Worm (Caenorhabditis elegans) whole organism, L1 larva: Measurements from ENCODE around the gene col-149.

Experiments
- aly-2 ChIP-seq: fragments of 150-350 bp; optimal IDR thresholded peaks from 2 replicates; lab custom pipeline; 2014; ENCODE audit warnings: missing biosample characterization, missing genetic modification characterization
- lir-3 ChIP-seq: sonication (generic microtip); optimal IDR thresholded peaks from 2 replicates; lab custom pipeline; 2016; ENCODE audit warnings: mild to moderate bottlenecking, missing genetic modification characterization, moderate library complexity, missing compliant biosample characterization; ENCODE audit not compliant: poor library complexity
- nhr-12 ChIP-seq: sonication (generic microtip); optimal IDR thresholded peaks from 2 replicates; lab custom pipeline; 2017; ENCODE audit warnings: missing biosample characterization, missing genetic modification characterization
- skn-1 ChIP-seq: fragments of 150-350 bp; optimal IDR thresholded peaks from 2 replicates; lab custom pipeline; 2014; ENCODE audit warnings: missing biosample characterization, missing genetic modification characterization
- ztf-11 ChIP-seq, 2 experiments: sonication (generic microtip); optimal IDR thresholded peaks; 2 replicates each; lab custom pipeline; 2016 to 2017; ENCODE audit warnings: missing genetic modification characterization in 2 of 2, missing biosample characterization in 1 of 2, missing compliant biosample characterization in 1 of 2
- ztf-4 ChIP-seq: fragments of 150-350 bp; optimal IDR thresholded peaks from 2 replicates; lab custom pipeline; 2014; ENCODE audit warnings: missing biosample characterization, missing genetic modification characterization

ce11 chrV:10307283-10307682 is 14.6 kb upstream of the col-149 start, which contains the start of gene che-12:
- TF ChIP-seq ztf-11 (tag; optimal IDR thresholded peaks at IDR 0.05; lab: Kevin White, UChicago) (no peak), aly-2 (tag; lab: Kevin White, UChicago) (no peak), nhr-12 (no peak), skn-1 (tag; lab: Kevin White, UChicago) (no peak), ztf-4 (tag; lab: Kevin White, UChicago) (no peak), lir-3 (tag; lab: Kevin White, UChicago) (no peak)
